Worm (Caenorhabditis elegans) whole organism, L4 larva: ENCODE results near the gene set-26.
"Not testable (repeated sequence)": the region's sequence is repeated elsewhere in the genome, so short reads cannot be mapped to it uniquely, and the experiment has no call there.

Experiments
- ZK546.5 ChIP-seq, 2 experiments: sonication (generic microtip); optimal IDR thresholded peaks; 2 replicates each; lab custom pipeline; 2017; ENCODE audit warnings: missing biosample characterization in 2 of 2, missing genetic modification characterization in 2 of 2
- ceh-28 ChIP-seq: fragments of 150-350 bp; optimal IDR thresholded peaks from 2 replicates; lab custom pipeline; 2014; ENCODE audit warnings: missing biosample characterization, missing genetic modification reagents, missing genetic modification characterization
- ceh-82 ChIP-seq: sonication (generic microtip); optimal IDR thresholded peaks from 2 replicates; lab custom pipeline; 2017; ENCODE audit warnings: missing biosample characterization, missing genetic modification characterization
- daf-12 ChIP-seq: fragments of 150-350 bp; optimal IDR thresholded peaks from 2 replicates; lab custom pipeline; 2014; ENCODE audit warnings: missing biosample characterization, missing genetic modification reagents, missing genetic modification characterization
- egl-43 ChIP-seq: fragments of 200-800 bp; sonication (Bioruptor generic); IDR thresholded peaks from 2 replicates; pipeline ENCODE4 v1.3.6; 2022; ENCODE audit warnings: missing genetic modification reagents, missing genetic modification characterization, missing compliant biosample characterization
- gei-8 ChIP-seq: fragments of 200-800 bp; sonication (Bioruptor generic); optimal IDR thresholded peaks from 2 replicates; lab custom pipeline; 2018; ENCODE audit warnings: mild to moderate bottlenecking, missing genetic modification characterization, missing compliant biosample characterization
- lin-13 ChIP-seq: fragments of 150-350 bp; optimal IDR thresholded peaks from 2 replicates; lab custom pipeline; 2014; ENCODE audit warnings: missing biosample characterization, missing genetic modification reagents, missing genetic modification characterization
- lsy-2 ChIP-seq, 2 experiments: fragments of 150-350 bp in 1 of 2; sonication (generic microtip) in 1 of 2; optimal IDR thresholded peaks; 2 replicates each; lab custom pipeline; 2014 to 2017; ENCODE audit warnings: missing biosample characterization in 2 of 2, missing genetic modification characterization in 2 of 2
- mdl-1 ChIP-seq, 2 experiments: fragments of 150-350 bp in 1 of 2; sonication (generic microtip) in 1 of 2; optimal IDR thresholded peaks; 2 replicates each; lab custom pipeline; 2014 to 2017; ENCODE audit warnings: missing biosample characterization in 2 of 2, missing genetic modification characterization in 2 of 2
- nhr-237 ChIP-seq: sonication (generic microtip); optimal IDR thresholded peaks from 2 replicates; lab custom pipeline; 2017; ENCODE audit warnings: missing biosample characterization, missing genetic modification characterization
- pha-4 ChIP-seq, 2 experiments: fragments of 150-350 bp in 1 of 2; fragments of 200-800 bp in 1 of 2; sonication (Bioruptor generic) in 1 of 2; IDR thresholded peaks in 1 of 2; optimal IDR thresholded peaks in 1 of 2; 2 replicates each; pipeline versions ENCODE4 v1.3.6 to Lab custom; 2014 to 2022; ENCODE audit warnings: missing genetic modification characterization in 2 of 2, missing genetic modification reagents in 2 of 2, missing biosample characterization in 1 of 2, missing compliant biosample characterization in 1 of 2
- unc-39 ChIP-seq: sonication (generic microtip); optimal IDR thresholded peaks from 2 replicates; lab custom pipeline; 2017; ENCODE audit warnings: missing biosample characterization, missing genetic modification characterization
- unc-62 ChIP-seq, 3 experiments: fragments of 150-350 bp in 1 of 3; sonication (generic microtip); optimal IDR thresholded peaks in 2 of 3; peaks in 1 of 3; 1 replicate in 1 of 3; 2 replicates in 2 of 3; lab custom pipeline; 2014 to 2017; ENCODE audit warnings: missing biosample characterization in 3 of 3, missing genetic modification characterization in 3 of 3, missing genetic modification reagents in 3 of 3, missing genotype in 1 of 3

- TF ChIP-seq ZK546.5 (tag; optimal IDR thresholded peaks at IDR 0.05; lab: Kevin White, UChicago); nhr-237 (tag; lab: Kevin White, UChicago); lsy-2 (tag; optimal IDR thresholded peaks at IDR 0.05; lab: Kevin White, UChicago); ceh-82 (tag; lab: Kevin White, UChicago); unc-62 (GFP tag; optimal IDR thresholded peaks at IDR 0.05 in 1 of 2; lab: Kevin White, UChicago); unc-62 (tag; optimal IDR thresholded peaks at IDR 0.05; lab: Kevin White, UChicago); pha-4 (GFP tag; IDR thresholded peaks at IDR 0.05; lab: Robert Waterston, UW); pha-4 (tag; optimal IDR thresholded peaks at IDR 0.05; lab: Kevin White, UChicago); gei-8 (GFP tag; lab: Kevin White, UChicago); daf-12 (tag; lab: Kevin White, UChicago); ceh-28 (tag; lab: Kevin White, UChicago); unc-39 (tag; lab: Kevin White, UChicago); mdl-1 (tag; optimal IDR thresholded peaks at IDR 0.05; lab: Kevin White, UChicago); lin-13 (GFP tag; lab: Kevin White, UChicago); egl-43 (GFP tag; lab: Robert Waterston, UW): not testable (repeated sequence)
Measured at ce11 chrIV:16648414-16648813, 7.3 kb downstream of the set-26 start.
